Fruit fly (Drosophila melanogaster) whole organism, embryonic: ENCODE data around the gene CG15330.

Experiments
- Asciz ChIP-seq: fragments of 200-800 bp; sonication (Bioruptor generic); optimal IDR thresholded peaks from 2 replicates; lab custom pipeline; 2017; ENCODE audit warnings: missing biosample characterization, mild to moderate bottlenecking, missing genetic modification characterization, missing genetic modification reagents
- B-H1 ChIP-seq: fragments of 200-800 bp; sonication (Bioruptor generic); IDR thresholded peaks from 3 replicates; pipeline ENCODE4 v1.3.6; 2022; ENCODE audit warnings: missing biosample characterization, missing genetic modification characterization
- Bteb2 ChIP-seq: fragments of 200-800 bp; sonication (Bioruptor generic); optimal IDR thresholded peaks from 2 replicates; lab custom pipeline; 2016; ENCODE audit warnings: missing biosample characterization, missing genetic modification characterization
- CG1024 ChIP-seq: fragments of 200-800 bp; sonication (Bioruptor generic); IDR thresholded peaks from 2 replicates; pipeline ENCODE4 v1.3.6; 2022; ENCODE audit warnings: missing biosample characterization, missing genetic modification characterization
- CG10267 ChIP-seq: fragments of 200-800 bp; sonication (Bioruptor generic); optimal IDR thresholded peaks from 2 replicates; lab custom pipeline; 2018; ENCODE audit warnings: missing biosample characterization, mild to moderate bottlenecking, missing genetic modification characterization, moderate library complexity
- CG10959 ChIP-seq: fragments of 200-800 bp; sonication (Bioruptor generic); IDR thresholded peaks from 2 replicates; pipeline ENCODE4 v1.3.6; 2022; ENCODE audit warnings: missing biosample characterization, missing genetic modification characterization
- CG11093 ChIP-seq: fragments of 200-800 bp; sonication (Bioruptor generic); IDR thresholded peaks from 3 replicates; pipeline ENCODE4 v1.3.6; 2022; ENCODE audit warnings: missing biosample characterization, missing genetic modification characterization
- CG11723 ChIP-seq: fragments of 200-800 bp; sonication (Bioruptor generic); optimal IDR thresholded peaks from 2 replicates; lab custom pipeline; 2017; ENCODE audit warnings: missing biosample characterization, mild to moderate bottlenecking, missing genetic modification characterization
- CG12104 ChIP-seq: fragments of 200-800 bp; sonication (Bioruptor generic); optimal IDR thresholded peaks from 3 replicates; lab custom pipeline; 2016; ENCODE audit warnings: missing biosample characterization, missing genetic modification characterization
- CG12219 ChIP-seq: fragments of 200-800 bp; sonication (Bioruptor generic); optimal IDR thresholded peaks from 3 replicates; lab custom pipeline; 2018; ENCODE audit warnings: missing biosample characterization, mild to moderate bottlenecking, missing genetic modification characterization
- CG1233 ChIP-seq: fragments of 200-800 bp; sonication (Bioruptor generic); optimal IDR thresholded peaks from 4 replicates; lab custom pipeline; 2018; ENCODE audit warnings: missing biosample characterization, mild to moderate bottlenecking, missing genetic modification characterization
- CG14441 ChIP-seq: fragments of 200-800 bp; sonication (Bioruptor generic); IDR thresholded peaks from 2 replicates; pipeline ENCODE4 v1.3.6; 2022; ENCODE audit warnings: missing biosample characterization, missing genetic modification characterization
- CG15011 ChIP-seq: fragments of 200-800 bp; sonication (Bioruptor generic); optimal IDR thresholded peaks from 3 replicates; lab custom pipeline; 2018; ENCODE audit warnings: missing biosample characterization, mild to moderate bottlenecking, missing genetic modification characterization
- CG17612 ChIP-seq: fragments of 200-800 bp; sonication (Bioruptor generic); IDR thresholded peaks from 2 replicates; pipeline ENCODE4 v1.3.6; 2022; ENCODE audit warnings: missing biosample characterization, missing genetic modification characterization
- CG18262 ChIP-seq: fragments of 200-800 bp; optimal IDR thresholded peaks from 3 replicates; lab custom pipeline; 2019; ENCODE audit warnings: missing biosample characterization, mild to moderate bottlenecking, missing genetic modification characterization, moderate library complexity
- CG2678 ChIP-seq: fragments of 200-800 bp; sonication (Bioruptor generic); optimal IDR thresholded peaks from 3 replicates; lab custom pipeline; 2019; ENCODE audit warnings: missing biosample characterization, mild to moderate bottlenecking, missing genetic modification characterization, moderate library complexity
- CG30431 ChIP-seq: fragments of 200-800 bp; sonication (Bioruptor generic); optimal IDR thresholded peaks from 2 replicates; lab custom pipeline; 2017; ENCODE audit warnings: missing biosample characterization, missing genetic modification characterization
- CG31224 ChIP-seq: fragments of 200-800 bp; sonication (Bioruptor generic); IDR thresholded peaks from 2 replicates; pipeline ENCODE4 v1.3.6; 2022; ENCODE audit warnings: missing biosample characterization, missing genetic modification characterization
- CG4328 ChIP-seq: fragments of 200-800 bp; sonication (Bioruptor generic); optimal IDR thresholded peaks from 3 replicates; lab custom pipeline; 2017; ENCODE audit warnings: missing biosample characterization, missing genetic modification reagents, missing genetic modification characterization
- CG6175 ChIP-seq: fragments of 200-800 bp; sonication (Bioruptor generic); IDR thresholded peaks from 3 replicates; pipeline ENCODE4 v1.3.6; 2022; ENCODE audit warnings: missing biosample characterization, missing genetic modification characterization
- CG7745 ChIP-seq: fragments of 200-800 bp; sonication (Bioruptor generic); optimal IDR thresholded peaks from 2 replicates; lab custom pipeline; 2018; ENCODE audit warnings: missing biosample characterization, mild to moderate bottlenecking, missing genetic modification characterization, moderate library complexity
- Doc3 ChIP-seq: fragments of 200-800 bp; sonication (Bioruptor generic); IDR thresholded peaks from 3 replicates; pipeline ENCODE4 v1.3.6; 2022; ENCODE audit warnings: missing biosample characterization, missing genetic modification characterization; ENCODE audit not compliant: partially characterized antibody
- Dp ChIP-seq: fragments of 200-800 bp; sonication (Bioruptor generic); optimal IDR thresholded peaks from 2 replicates; lab custom pipeline; 2018; ENCODE audit warnings: missing biosample characterization, mild to moderate bottlenecking, missing genetic modification characterization, moderate library complexity
- Eip74EF ChIP-seq, 2 experiments: fragments of 200-800 bp in 1 of 2; fragments of >200 bp in 1 of 2; sonication (Bioruptor generic) in 1 of 2; optimal IDR thresholded peaks; 2 replicates each; lab custom pipeline; 2017 to 2019; ENCODE audit warnings: missing biosample characterization in 2 of 2, missing genetic modification characterization in 2 of 2, mild to moderate bottlenecking in 1 of 2, moderate library complexity in 1 of 2
- Fer1 ChIP-seq: fragments of 200-800 bp; sonication (Bioruptor generic); optimal IDR thresholded peaks from 2 replicates; lab custom pipeline; 2017; ENCODE audit warnings: missing biosample characterization, mild to moderate bottlenecking, missing genetic modification characterization
- Fer3 ChIP-seq: fragments of 200-800 bp; sonication (Bioruptor generic); optimal IDR thresholded peaks from 2 replicates; lab custom pipeline; 2018; ENCODE audit warnings: missing biosample characterization, mild to moderate bottlenecking, missing genetic modification characterization, moderate library complexity
- HLH54F ChIP-seq: fragments of 200-800 bp; sonication (Bioruptor generic); optimal IDR thresholded peaks from 3 replicates; lab custom pipeline; 2016; ENCODE audit warnings: missing biosample characterization, missing genetic modification characterization
- MBD-R2 ChIP-seq: fragments of 200-800 bp; sonication (Bioruptor generic); IDR thresholded peaks from 2 replicates; pipeline ENCODE4 v1.3.6; 2022; ENCODE audit warnings: missing biosample characterization, missing genetic modification characterization
- MTF-1 ChIP-seq: fragments of 200-800 bp; sonication (Bioruptor generic); optimal IDR thresholded peaks from 2 replicates; lab custom pipeline; 2018; ENCODE audit warnings: missing biosample characterization, mild to moderate bottlenecking, missing genetic modification characterization, borderline replicate concordance
- NK7.1 ChIP-seq: fragments of 200-800 bp; sonication (Bioruptor generic); optimal IDR thresholded peaks from 3 replicates; lab custom pipeline; 2016; ENCODE audit warnings: missing biosample characterization, missing genetic modification characterization
- NfI ChIP-seq: fragments of 200-800 bp; sonication (Bioruptor generic); optimal IDR thresholded peaks from 3 replicates; lab custom pipeline; 2018; ENCODE audit warnings: missing biosample characterization, mild to moderate bottlenecking, missing genetic modification characterization, moderate library complexity
- PHDP ChIP-seq: fragments of 200-800 bp; sonication (Bioruptor generic); optimal IDR thresholded peaks from 3 replicates; lab custom pipeline; 2018; ENCODE audit warnings: missing biosample characterization, mild to moderate bottlenecking, missing genetic modification characterization, moderate library complexity
- bab2 ChIP-seq: fragments of 200-800 bp; sonication (Bioruptor generic); optimal IDR thresholded peaks from 2 replicates; lab custom pipeline; 2016; ENCODE audit warnings: missing biosample characterization, missing genetic modification characterization
- bcd ChIP-seq: fragments of 200-800 bp; sonication (Bioruptor generic); optimal IDR thresholded peaks from 2 replicates; lab custom pipeline; 2017; ENCODE audit warnings: missing biosample characterization, mild to moderate bottlenecking, missing genetic modification characterization
- cad ChIP-seq: fragments of >200 bp; optimal IDR thresholded peaks from 2 replicates; lab custom pipeline; 2017; ENCODE audit warnings: missing biosample characterization, missing genetic modification characterization
- chif ChIP-seq, 2 experiments: fragments of 200-800 bp; sonication (Bioruptor generic); optimal IDR thresholded peaks; 3 replicates each; lab custom pipeline; 2016; ENCODE audit warnings: missing biosample characterization in 2 of 2, missing genetic modification characterization in 2 of 2
- crp ChIP-seq, 2 experiments: fragments of 200-800 bp; sonication (Bioruptor generic); optimal IDR thresholded peaks; 2 replicates in 1 of 2; 3 replicates in 1 of 2; lab custom pipeline; 2017; ENCODE audit warnings: missing biosample characterization in 2 of 2, missing genetic modification characterization in 2 of 2, mild to moderate bottlenecking in 1 of 2, moderate library complexity in 1 of 2
- danr ChIP-seq: fragments of 200-800 bp; sonication (Bioruptor generic); IDR thresholded peaks from 2 replicates; pipeline ENCODE4 v1.3.6; 2022; ENCODE audit warnings: missing biosample characterization, missing genetic modification characterization
- dmrt11E ChIP-seq: fragments of 200-800 bp; sonication (Bioruptor generic); optimal IDR thresholded peaks from 3 replicates; lab custom pipeline; 2018; ENCODE audit warnings: missing biosample characterization, mild to moderate bottlenecking, missing genetic modification characterization, moderate library complexity
- esg ChIP-seq: fragments of 200-800 bp; sonication (Bioruptor generic); conservative IDR thresholded peaks from 2 replicates; pipeline ENCODE4 v1.3.6; 2022; ENCODE audit warnings: missing biosample characterization, missing genetic modification characterization
- eve ChIP-seq, 2 experiments: fragments of >200 bp; optimal IDR thresholded peaks; 2 replicates each; lab custom pipeline; 2017; ENCODE audit warnings: missing biosample characterization in 2 of 2, missing genetic modification characterization in 2 of 2
- gce ChIP-seq: fragments of 200-800 bp; sonication (Bioruptor generic); IDR thresholded peaks from 3 replicates; pipeline ENCODE4 v1.3.6; 2022; ENCODE audit warnings: missing biosample characterization, missing genetic modification characterization
- psq ChIP-seq: fragments of 200-800 bp; sonication (Bioruptor generic); optimal IDR thresholded peaks from 2 replicates; lab custom pipeline; 2017; ENCODE audit warnings: missing biosample characterization, missing genetic modification characterization
- ro ChIP-seq: fragments of 200-800 bp; sonication (Bioruptor generic); IDR thresholded peaks from 2 replicates; pipeline ENCODE4 v1.3.6; 2022; ENCODE audit warnings: missing biosample characterization, missing genetic modification characterization
- schlank ChIP-seq: fragments of 200-800 bp; sonication (Bioruptor generic); optimal IDR thresholded peaks from 2 replicates; lab custom pipeline; 2018; ENCODE audit warnings: missing biosample characterization, mild to moderate bottlenecking, missing genetic modification characterization
- tgo ChIP-seq: fragments of 200-800 bp; sonication (Bioruptor generic); IDR thresholded peaks from 3 replicates; pipeline ENCODE4 v1.3.6; 2022; ENCODE audit warnings: missing biosample characterization, missing genetic modification characterization
- tll ChIP-seq, 2 experiments: fragments of 200-800 bp in 1 of 2; fragments of >200 bp in 1 of 2; sonication (Bioruptor generic) in 1 of 2; optimal IDR thresholded peaks; 2 replicates each; lab custom pipeline; 2017 to 2019; ENCODE audit warnings: missing biosample characterization in 2 of 2, missing genetic modification characterization in 2 of 2, mild to moderate bottlenecking in 1 of 2, moderate library complexity in 1 of 2
- trem ChIP-seq: fragments of 200-800 bp; optimal IDR thresholded peaks from 3 replicates; lab custom pipeline; 2019; ENCODE audit warnings: missing biosample characterization, mild to moderate bottlenecking, missing genetic modification characterization, moderate library complexity
- tx ChIP-seq: fragments of 200-800 bp; sonication (Bioruptor generic); optimal IDR thresholded peaks from 2 replicates; lab custom pipeline; 2016; ENCODE audit warnings: missing biosample characterization, missing genetic modification characterization
- usp ChIP-seq: fragments of >200 bp; optimal IDR thresholded peaks from 2 replicates; lab custom pipeline; 2017; ENCODE audit warnings: missing biosample characterization, missing genetic modification characterization
- zf30C ChIP-seq: fragments of 200-800 bp; sonication (Bioruptor generic); optimal IDR thresholded peaks from 3 replicates; lab custom pipeline; 2018; ENCODE audit warnings: missing biosample characterization, mild to moderate bottlenecking, missing genetic modification characterization

CG15330 gene

DNA sequence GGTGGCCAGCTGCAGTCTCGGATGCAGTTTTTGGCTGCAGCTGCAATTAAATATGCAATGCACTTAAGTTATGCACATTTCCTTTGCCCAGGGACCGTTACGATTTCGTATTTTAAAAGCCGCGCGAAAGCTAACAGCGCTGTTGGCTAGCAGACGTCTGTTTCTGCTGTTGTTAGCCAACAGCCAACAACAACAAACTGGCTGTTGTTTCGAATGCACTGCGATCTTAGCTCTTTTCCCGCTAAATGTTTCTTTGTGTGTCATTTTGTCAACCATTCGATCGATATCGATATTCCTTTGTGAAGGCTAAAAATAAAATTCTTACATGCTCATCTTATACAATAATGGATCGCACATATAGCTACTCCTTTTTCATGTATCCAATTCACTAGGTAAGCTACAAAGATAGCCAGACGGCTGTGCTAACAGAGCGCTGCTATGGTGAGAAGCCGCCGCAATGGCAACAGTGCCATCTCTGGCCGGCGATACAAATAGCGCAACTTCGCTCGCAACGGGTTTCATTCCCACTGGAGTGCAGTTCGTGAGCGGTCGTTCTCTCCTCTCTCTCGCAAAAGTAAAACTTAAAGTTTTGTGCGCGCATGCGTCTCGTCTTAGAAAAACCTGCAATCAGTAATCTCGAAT, 13.4 kb downstream of the CG15330 start (continued):
- no peak for TF ChIP-seq eve (GFP tag; optimal IDR thresholded peaks at IDR 0.05; lab: Kevin White, UChicago)
- no peak for TF ChIP-seq chif (GFP tag; optimal IDR thresholded peaks at IDR 0.05; lab: Kevin White, UChicago)
- no peak for TF ChIP-seq CG11723
- TF ChIP-seq CG12104 (GFP tag; lab: Kevin White, UChicago): no peak
- TF ChIP-seq CG2678 (tag; lab: Kevin White, UChicago): no peak
- no peak for TF ChIP-seq MBD-R2 (GFP tag; lab: Robert Waterston, UW)
- no peak for TF ChIP-seq Asciz
- TF ChIP-seq schlank (tag; lab: Kevin White, UChicago): no peak
- no peak for TF ChIP-seq CG11093
- TF ChIP-seq tgo: no peak
- no peak for TF ChIP-seq MTF-1
- TF ChIP-seq esg (GFP tag; lab: Robert Waterston, UW): no peak
- TF ChIP-seq dmrt11E (tag; lab: Kevin White, UChicago): peak; percentile 3
- no peak for TF ChIP-seq B-H1 (GFP tag; lab: Robert Waterston, UW)
- no peak for TF ChIP-seq Fer3 (tag; lab: Kevin White, UChicago)
- TF ChIP-seq CG7745 (tag; lab: Kevin White, UChicago): no peak
- no peak for TF ChIP-seq NK7.1 (GFP tag; lab: Kevin White, UChicago)
- no peak for TF ChIP-seq NfI
- no peak for TF ChIP-seq CG12219 (GFP tag; lab: Kevin White, UChicago)
- TF ChIP-seq CG31224 (GFP tag; lab: Robert Waterston, UW): no peak
- no peak for TF ChIP-seq danr (GFP tag; lab: Robert Waterston, UW)
- TF ChIP-seq psq: no peak
- TF ChIP-seq PHDP (tag; lab: Kevin White, UChicago): no peak
- no peak for TF ChIP-seq usp
- TF ChIP-seq tll (GFP tag; optimal IDR thresholded peaks at IDR 0.05; lab: Kevin White, UChicago): no peak
- TF ChIP-seq CG4328 (GFP tag; lab: Kevin White, UChicago): no peak
- no peak for TF ChIP-seq Bteb2 (GFP tag; lab: Kevin White, UChicago)
- no peak for TF ChIP-seq bcd (GFP tag; lab: Kevin White, UChicago)
- TF ChIP-seq CG18262 (tag; lab: Kevin White, UChicago): no peak
- TF ChIP-seq CG1233 (GFP tag; lab: Kevin White, UChicago): no peak
- TF ChIP-seq crp (GFP tag; optimal IDR thresholded peaks at IDR 0.05; lab: Kevin White, UChicago): peak in 1 of 2 experiments; percentile 24
- TF ChIP-seq Eip74EF (GFP tag; optimal IDR thresholded peaks at IDR 0.05; lab: Kevin White, UChicago): no peak
- no peak for TF ChIP-seq CG30431 (GFP tag; lab: Kevin White, UChicago)
- TF ChIP-seq gce (GFP tag; lab: Robert Waterston, UW): no peak
- TF ChIP-seq Fer1 (GFP tag; lab: Kevin White, UChicago): peak; percentile 30
- no peak for TF ChIP-seq CG1024 (GFP tag; lab: Robert Waterston, UW)
- no peak for TF ChIP-seq Doc3
- TF ChIP-seq cad (GFP tag; lab: Kevin White, UChicago): no peak
- no peak for TF ChIP-seq bab2 (GFP tag; lab: Kevin White, UChicago)
- TF ChIP-seq CG10959 (GFP tag; lab: Robert Waterston, UW): no peak
- peak; percentile 42 for TF ChIP-seq Dp (GFP tag; lab: Kevin White, UChicago)
- TF ChIP-seq CG6175 (GFP tag; lab: Robert Waterston, UW): no peak
- TF ChIP-seq CG15011: no peak
- TF ChIP-seq zf30C (GFP tag; lab: Kevin White, UChicago): no peak
- peak; percentile 19 for TF ChIP-seq trem (tag; lab: Kevin White, UChicago)
- TF ChIP-seq CG14441 (GFP tag; lab: Robert Waterston, UW): no peak
- no peak for TF ChIP-seq ro
- TF ChIP-seq CG10267 (tag; lab: Kevin White, UChicago): no peak
- TF ChIP-seq CG17612 (GFP tag; lab: Robert Waterston, UW): no peak
- TF ChIP-seq tx (GFP tag; lab: Kevin White, UChicago): no peak
- TF ChIP-seq HLH54F (GFP tag; lab: Kevin White, UChicago): no peak
